Worm (Caenorhabditis elegans) whole organism, L1 larva: ENCODE data around the gene grwd-1.

Experiments
- ama-1 ChIP-seq: fragments of 150-350 bp; optimal IDR thresholded peaks from 2 replicates; lab custom pipeline; 2014
- egl-27 ChIP-seq, 2 experiments: fragments of 150-350 bp in 1 of 2; sonication (generic microtip); optimal IDR thresholded peaks; 3 replicates each; lab custom pipeline; 2017 to 2018; ENCODE audit warnings: missing biosample characterization in 2 of 2, missing genetic modification characterization in 2 of 2, missing genetic modification reagents in 2 of 2
- fos-1 ChIP-seq: fragments of 150-350 bp; optimal IDR thresholded peaks from 2 replicates; lab custom pipeline; 2014; ENCODE audit warnings: missing biosample characterization, missing genetic modification characterization
- nhr-76 ChIP-seq: sonication (generic microtip); optimal IDR thresholded peaks from 2 replicates; lab custom pipeline; 2017; ENCODE audit warnings: missing biosample characterization, missing genetic modification characterization
- nhr-77 ChIP-seq: fragments of 150-350 bp; optimal IDR thresholded peaks from 2 replicates; lab custom pipeline; 2014; ENCODE audit warnings: missing biosample characterization, missing genetic modification characterization
- skn-1 ChIP-seq: fragments of 150-350 bp; optimal IDR thresholded peaks from 2 replicates; lab custom pipeline; 2014; ENCODE audit warnings: missing biosample characterization, missing genetic modification characterization
- unc-86 ChIP-seq: sonication (generic microtip); optimal IDR thresholded peaks from 2 replicates; lab custom pipeline; 2016; ENCODE audit warnings: missing genetic modification characterization, missing compliant biosample characterization

DNA sequence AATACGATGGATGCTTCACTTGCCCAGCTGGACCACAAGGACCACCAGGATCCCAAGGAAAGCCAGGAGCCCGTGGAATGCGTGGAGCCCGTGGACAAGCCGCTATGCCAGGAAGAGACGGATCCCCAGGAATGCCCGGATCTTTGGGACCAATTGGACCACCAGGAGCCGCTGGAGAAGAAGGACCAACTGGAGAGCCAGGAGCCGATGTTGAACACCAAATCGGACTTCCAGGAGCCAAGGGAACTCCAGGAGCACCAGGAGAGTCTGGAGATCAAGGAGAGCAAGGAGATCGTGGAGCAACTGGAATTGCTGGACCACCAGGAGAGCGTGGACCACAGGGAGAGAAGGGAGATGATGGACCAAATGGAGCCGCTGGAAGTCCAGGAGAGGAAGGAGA is 45.3 kb upstream of the grwd-1 start:
- TF ChIP-seq egl-27 (tag; optimal IDR thresholded peaks at IDR 0.05; lab: Kevin White, UChicago) (no peak), skn-1 (tag; lab: Kevin White, UChicago) (no peak), nhr-77 (tag; lab: Kevin White, UChicago) (no peak), fos-1 (tag; lab: Kevin White, UChicago) (no peak), unc-86 (tag; lab: Kevin White, UChicago) (no peak), nhr-76 (tag; lab: Kevin White, UChicago) (no peak), ama-1 (lab: Kevin White, UChicago) (no peak)
